Fruit fly (Drosophila melanogaster) whole organism, wandering third instar larva: ENCODE measurements around the gene CG17121.

Source experiments
- Abd-B ChIP-seq: fragments of >200 bp; optimal IDR thresholded peaks from 2 replicates; lab custom pipeline; 2017; ENCODE audit warnings: missing biosample characterization, missing genetic modification characterization
- CG32264 ChIP-seq: fragments of 200-800 bp; sonication (Bioruptor generic); optimal IDR thresholded peaks from 2 replicates; lab custom pipeline; 2016; ENCODE audit warnings: missing biosample characterization, missing genetic modification characterization
- CG9705 ChIP-seq: fragments of 200-800 bp; sonication (Bioruptor generic); optimal IDR thresholded peaks from 2 replicates; lab custom pipeline; 2018; ENCODE audit warnings: missing biosample characterization, mild to moderate bottlenecking, missing genetic modification characterization
- CrebA ChIP-seq: fragments of 200-800 bp; sonication (Bioruptor generic); optimal IDR thresholded peaks from 2 replicates; lab custom pipeline; 2016; ENCODE audit warnings: missing biosample characterization, mild to moderate bottlenecking, missing genetic modification characterization, borderline replicate concordance
- Dfd ChIP-seq: fragments of >200 bp; optimal IDR thresholded peaks from 2 replicates; lab custom pipeline; 2017; ENCODE audit warnings: missing biosample characterization, missing genetic modification characterization
- Dif ChIP-seq: fragments of 200-275, 200-300 bp; sonication (Bioruptor generic); optimal IDR thresholded peaks from 2 replicates; lab custom pipeline; 2018; ENCODE audit warnings: missing biosample characterization, missing genetic modification characterization; ENCODE audit not compliant: partially characterized antibody
- GATAd ChIP-seq: sonication (Bioruptor generic); optimal IDR thresholded peaks from 2 replicates; lab custom pipeline; 2016; ENCODE audit warnings: missing biosample characterization, missing genetic modification characterization
- HLH106 ChIP-seq: fragments of 200-800 bp; optimal IDR thresholded peaks from 3 replicates; lab custom pipeline; 2019; ENCODE audit warnings: missing biosample characterization, mild to moderate bottlenecking, missing genetic modification characterization, moderate library complexity
- Hnf4 ChIP-seq: fragments of 200-800 bp; sonication (Bioruptor generic); optimal IDR thresholded peaks from 2 replicates; lab custom pipeline; 2016; ENCODE audit warnings: missing biosample characterization, mild to moderate bottlenecking, missing genetic modification characterization
- Hr78 ChIP-seq: fragments of >200 bp; optimal IDR thresholded peaks from 2 replicates; lab custom pipeline; 2017; ENCODE audit warnings: missing biosample characterization, missing genetic modification characterization
- Hr83 ChIP-seq: fragments of 200-300 bp; sonication (Bioruptor generic); optimal IDR thresholded peaks from 2 replicates; lab custom pipeline; 2016; ENCODE audit warnings: missing biosample characterization, mild to moderate bottlenecking, missing genetic modification characterization, moderate library complexity; ENCODE audit not compliant: poor library complexity, severe bottlenecking
- Jra ChIP-seq: sonication (Bioruptor generic); optimal IDR thresholded peaks from 2 replicates; lab custom pipeline; 2016; ENCODE audit warnings: missing biosample characterization, missing genetic modification characterization
- Mio ChIP-seq: sonication (Bioruptor generic); optimal IDR thresholded peaks from 2 replicates; lab custom pipeline; 2016; ENCODE audit warnings: missing biosample characterization, missing genetic modification characterization
- Myc ChIP-seq: fragments of >200 bp; optimal IDR thresholded peaks from 2 replicates; lab custom pipeline; 2017
- N ChIP-seq: fragments of >200 bp; optimal IDR thresholded peaks from 2 replicates; lab custom pipeline; 2018; ENCODE audit warnings: missing biosample characterization, missing external identifiers, missing genetic modification characterization
- OdsH ChIP-seq: fragments of 200-800 bp; sonication (Bioruptor generic); optimal IDR thresholded peaks from 2 replicates; lab custom pipeline; 2016; ENCODE audit warnings: missing biosample characterization, mild to moderate bottlenecking, missing genetic modification characterization
- Rel ChIP-seq, 2 experiments: fragments of 200-800 bp; sonication (Bioruptor generic) in 1 of 2; optimal IDR thresholded peaks; 2 replicates in 1 of 2; 3 replicates in 1 of 2; lab custom pipeline; 2016 to 2019; ENCODE audit warnings: mild to moderate bottlenecking in 2 of 2, missing biosample characterization in 2 of 2, missing genetic modification characterization in 2 of 2, moderate library complexity in 1 of 2
- Sp1 ChIP-seq: fragments of 200-800 bp; sonication (Bioruptor generic); optimal IDR thresholded peaks from 3 replicates; lab custom pipeline; 2019; ENCODE audit warnings: missing biosample characterization, mild to moderate bottlenecking, missing genetic modification characterization, moderate library complexity
- Vsx2 ChIP-seq: fragments of 200-300, 225-300 bp; sonication (Bioruptor generic); optimal IDR thresholded peaks from 2 replicates; lab custom pipeline; 2018; ENCODE audit warnings: missing biosample characterization, missing genetic modification characterization; ENCODE audit not compliant: partially characterized antibody
- br ChIP-seq: fragments of 200-800 bp; sonication (Bioruptor generic); optimal IDR thresholded peaks from 2 replicates; lab custom pipeline; 2016; ENCODE audit warnings: missing biosample characterization, missing genetic modification characterization
- brk ChIP-seq: fragments of 200-800 bp; sonication (Bioruptor generic); optimal IDR thresholded peaks from 2 replicates; lab custom pipeline; 2016; ENCODE audit warnings: missing biosample characterization, mild to moderate bottlenecking, missing genetic modification characterization
- dl ChIP-seq, 2 experiments: fragments of 175-275, 200-275 bp in 1 of 2; fragments of 200-275 bp in 1 of 2; sonication (Bioruptor generic); optimal IDR thresholded peaks; lab custom pipeline; 2018; ENCODE audit warnings: mild to moderate bottlenecking in 2 of 2, missing biosample characterization in 2 of 2, missing genetic modification characterization in 2 of 2, moderate library complexity in 2 of 2; ENCODE audit not compliant: partially characterized antibody in 2 of 2, insufficient read depth in 1 of 2
- dmrt93B ChIP-seq: fragments of 200-800 bp; sonication (Bioruptor generic); optimal IDR thresholded peaks from 2 replicates; lab custom pipeline; 2018; ENCODE audit warnings: missing biosample characterization, mild to moderate bottlenecking, missing genetic modification characterization
- dsf ChIP-seq: sonication (Bioruptor generic); optimal IDR thresholded peaks from 2 replicates; lab custom pipeline; 2016; ENCODE audit warnings: missing biosample characterization, missing genetic modification characterization, borderline replicate concordance
- ey ChIP-seq: fragments of 200-800 bp; sonication (Bioruptor generic); optimal IDR thresholded peaks from 2 replicates; lab custom pipeline; 2016; ENCODE audit warnings: missing biosample characterization, missing genetic modification characterization
- foxo ChIP-seq, 2 experiments: fragments of 200-800 bp; sonication (Bioruptor generic); optimal IDR thresholded peaks; 2 replicates in 1 of 2; 3 replicates in 1 of 2; lab custom pipeline; 2016 to 2017; ENCODE audit warnings: missing biosample characterization in 2 of 2, missing genetic modification characterization in 2 of 2
- fru ChIP-seq: fragments of 200-800 bp; sonication (Bioruptor generic); optimal IDR thresholded peaks from 3 replicates; lab custom pipeline; 2016; ENCODE audit warnings: missing biosample characterization, mild to moderate bottlenecking, missing genetic modification characterization
- h ChIP-seq: fragments of 200-800 bp; sonication (Bioruptor generic); optimal IDR thresholded peaks from 3 replicates; lab custom pipeline; 2016; ENCODE audit warnings: missing biosample characterization, mild to moderate bottlenecking, missing genetic modification characterization
- jim ChIP-seq: fragments of 175-275, 200-325 bp; sonication (Bioruptor generic); optimal IDR thresholded peaks from 2 replicates; lab custom pipeline; 2016; ENCODE audit warnings: missing biosample characterization, mild to moderate bottlenecking, missing genetic modification characterization
- lola ChIP-seq: fragments of >200 bp; optimal IDR thresholded peaks from 2 replicates; lab custom pipeline; 2017; ENCODE audit warnings: missing biosample characterization, missing genetic modification characterization
- pan ChIP-seq: fragments of >200 bp; optimal IDR thresholded peaks from 2 replicates; lab custom pipeline; 2017
- psq ChIP-seq: fragments of 200-800 bp; sonication (Bioruptor generic); optimal IDR thresholded peaks from 3 replicates; lab custom pipeline; 2017; ENCODE audit warnings: missing biosample characterization, mild to moderate bottlenecking, missing genetic modification characterization, moderate library complexity
- rgr ChIP-seq: fragments of 200-800 bp; sonication (Bioruptor generic); optimal IDR thresholded peaks from 3 replicates; lab custom pipeline; 2016; ENCODE audit warnings: missing biosample characterization, mild to moderate bottlenecking, missing genetic modification characterization
- sage ChIP-seq: fragments of 200-800 bp; sonication (Bioruptor generic); optimal IDR thresholded peaks from 2 replicates; lab custom pipeline; 2016; ENCODE audit warnings: missing biosample characterization, mild to moderate bottlenecking, missing genetic modification characterization
- sv ChIP-seq: fragments of 200-800 bp; sonication (Bioruptor generic); optimal IDR thresholded peaks from 3 replicates; lab custom pipeline; 2016; ENCODE audit warnings: missing biosample characterization, missing genetic modification characterization
- tai ChIP-seq: sonication (Bioruptor generic); optimal IDR thresholded peaks from 2 replicates; lab custom pipeline; 2016; ENCODE audit warnings: missing biosample characterization, missing genetic modification characterization
- usp ChIP-seq: fragments of >200 bp; optimal IDR thresholded peaks from 2 replicates; lab custom pipeline; 2017; ENCODE audit warnings: missing biosample characterization, missing genetic modification characterization

Gene CG17121

dm6 chr3R:23081265-23081664 lies 33.3 kb upstream of the CG17121 start:
- TF ChIP-seq sv = no peak

- TF ChIP-seq ey (GFP tag; lab: Kevin White, UChicago) (no peak), fru (no peak), HLH106 (tag; lab: Kevin White, UChicago) (no peak), sage (GFP tag; lab: Kevin White, UChicago) (no peak), CG9705 (GFP tag; lab: Kevin White, UChicago) (no peak), Abd-B (GFP tag; lab: Kevin White, UChicago) (no peak), Dif (GFP tag; lab: Kevin White, UChicago) (no peak), br (GFP tag; lab: Kevin White, UChicago) (no peak), dmrt93B (GFP tag; lab: Kevin White, UChicago) (no peak), Hr78 (GFP tag; lab: Kevin White, UChicago) (no peak), Rel (GFP tag; optimal IDR thresholded peaks at IDR 0.05; lab: Kevin White, UChicago) (no peak), Rel (tag; optimal IDR thresholded peaks at IDR 0.05; lab: Kevin White, UChicago) (no peak), Jra (GFP tag; lab: Kevin White, UChicago) (no peak), CG32264 (GFP tag; lab: Kevin White, UChicago) (no peak)
Measured at dm6 chr3R:23074480-23074879, 26.5 kb upstream of the CG17121 start.

dm6 chr3R:23067209-23067826 lies 19.3 kb upstream of the CG17121 start, which contains the start of gene CG17111:
Gene CG17111 (minus strand): TSS chr3R:23067259.
- no peak for TF ChIP-seq dmrt93B (GFP tag; lab: Kevin White, UChicago)
- no peak for TF ChIP-seq GATAd (GFP tag; lab: Kevin White, UChicago)
- no peak for TF ChIP-seq Sp1 (GFP tag; lab: Kevin White, UChicago)
- TF ChIP-seq lola (GFP tag; lab: Kevin White, UChicago) = no peak
- TF ChIP-seq Abd-B (GFP tag; lab: Kevin White, UChicago) = no peak
- TF ChIP-seq CG9705 (GFP tag; lab: Kevin White, UChicago) = no peak
- TF ChIP-seq h (GFP tag; lab: Kevin White, UChicago) = peak; percentile 43
- peak; percentile 29 for TF ChIP-seq sv
- TF ChIP-seq pan (lab: Kevin White, UChicago) = no peak
- no peak for TF ChIP-seq usp (GFP tag; lab: Kevin White, UChicago)
- no peak for TF ChIP-seq Jra (GFP tag; lab: Kevin White, UChicago)
- no peak for TF ChIP-seq Dif (GFP tag; lab: Kevin White, UChicago)
- TF ChIP-seq Hnf4 = no peak
- no peak for TF ChIP-seq CG32264 (GFP tag; lab: Kevin White, UChicago)
- peak; percentile 8 for TF ChIP-seq fru
- TF ChIP-seq Hr78 (GFP tag; lab: Kevin White, UChicago) = no peak
- TF ChIP-seq rgr = peak; percentile 2
- TF ChIP-seq Mio = no peak
- no peak for TF ChIP-seq Hr83 (GFP tag; lab: Kevin White, UChicago)
- TF ChIP-seq sage (GFP tag; lab: Kevin White, UChicago) = no peak
- TF ChIP-seq OdsH (GFP tag; lab: Kevin White, UChicago) = peak; percentile 3
- no peak for TF ChIP-seq N
- no peak for TF ChIP-seq br (GFP tag; lab: Kevin White, UChicago)
- no peak for TF ChIP-seq dsf (GFP tag; lab: Kevin White, UChicago)
- peak; percentile 35 for TF ChIP-seq HLH106 (tag; lab: Kevin White, UChicago)
- TF ChIP-seq tai (GFP tag; lab: Kevin White, UChicago) = no peak
- TF ChIP-seq psq (GFP tag; lab: Kevin White, UChicago) = no peak
- no peak for TF ChIP-seq Myc (lab: Kevin White, UChicago)
- TF ChIP-seq Vsx2 (GFP tag; lab: Kevin White, UChicago) = no peak
- peak in 1 of 2 experiments; percentile 19 for TF ChIP-seq foxo (GFP tag; optimal IDR thresholded peaks at IDR 0.05; lab: Kevin White, UChicago)
- no peak for TF ChIP-seq ey (GFP tag; lab: Kevin White, UChicago)

- TF ChIP-seq usp (GFP tag; lab: Kevin White, UChicago) = no peak
- peak; percentile 35 for TF ChIP-seq rgr
- no peak for TF ChIP-seq Abd-B (GFP tag; lab: Kevin White, UChicago)
- peak; percentile 24 for TF ChIP-seq h (GFP tag; lab: Kevin White, UChicago)
- TF ChIP-seq dl (GFP tag; optimal IDR thresholded peaks at IDR 0.05; lab: Kevin White, UChicago; ENCODE audit: insufficient read depth in 1 of 2, partially characterized antibody in 2 of 2) = no peak
- no peak for TF ChIP-seq CrebA (GFP tag; lab: Kevin White, UChicago)
- TF ChIP-seq Dif (GFP tag; lab: Kevin White, UChicago) = no peak
- no peak for TF ChIP-seq pan (lab: Kevin White, UChicago)
- TF ChIP-seq Jra (GFP tag; lab: Kevin White, UChicago) = no peak
- no peak for TF ChIP-seq N
- no peak for TF ChIP-seq CG32264 (GFP tag; lab: Kevin White, UChicago)
- TF ChIP-seq dmrt93B (GFP tag; lab: Kevin White, UChicago) = no peak
- TF ChIP-seq lola (GFP tag; lab: Kevin White, UChicago) = no peak
- no peak for TF ChIP-seq dsf (GFP tag; lab: Kevin White, UChicago)
- TF ChIP-seq brk (GFP tag; lab: Kevin White, UChicago) = no peak
- TF ChIP-seq HLH106 (tag; lab: Kevin White, UChicago) = no peak
- TF ChIP-seq Hr78 (GFP tag; lab: Kevin White, UChicago) = no peak
- no peak for TF ChIP-seq Rel (GFP tag; optimal IDR thresholded peaks at IDR 0.05; lab: Kevin White, UChicago)
- TF ChIP-seq Rel (tag; optimal IDR thresholded peaks at IDR 0.05; lab: Kevin White, UChicago) = peak; percentile 59
- no peak for TF ChIP-seq Mio
- no peak for TF ChIP-seq OdsH (GFP tag; lab: Kevin White, UChicago)
- TF ChIP-seq sv = no peak
- TF ChIP-seq Hnf4 = no peak
- no peak for TF ChIP-seq CG9705 (GFP tag; lab: Kevin White, UChicago)
- TF ChIP-seq jim (GFP tag; lab: Kevin White, UChicago) = no peak
- no peak for TF ChIP-seq Hr83 (GFP tag; lab: Kevin White, UChicago)
- TF ChIP-seq br (GFP tag; lab: Kevin White, UChicago) = no peak
- TF ChIP-seq Vsx2 (GFP tag; lab: Kevin White, UChicago) = no peak
- TF ChIP-seq Dfd = no peak
Measured at dm6 chr3R:23061209-23061608, 13.2 kb upstream of the CG17121 start, which contains the start of the genes sav and Ublcp1. Gene sav (minus strand): TSS chr3R:23061304. Gene Ublcp1 (plus strand): TSS chr3R:23061493.
